Fruit fly (Drosophila melanogaster) whole organism, prepupa: Measurements from ENCODE around the gene Slob.

ENCODE experiments used
- CG10631 ChIP-seq: fragments of 200-800 bp; sonication (Bioruptor generic); optimal IDR thresholded peaks from 2 replicates; lab custom pipeline; 2016; ENCODE audit warnings: missing biosample characterization, missing genetic modification characterization
- CG10669 ChIP-seq: fragments of 200-800 bp; sonication (Bioruptor generic); optimal IDR thresholded peaks from 3 replicates; lab custom pipeline; 2018; ENCODE audit warnings: missing biosample characterization, mild to moderate bottlenecking, missing genetic modification characterization, moderate library complexity
- CG11294 ChIP-seq: fragments of 200-800 bp; sonication (Bioruptor generic); IDR thresholded peaks from 2 replicates; pipeline ENCODE4 v1.3.6; 2022; ENCODE audit warnings: missing biosample characterization, missing genetic modification characterization
- CG11762 ChIP-seq: fragments of 200-800 bp; sonication (Bioruptor generic); optimal IDR thresholded peaks from 3 replicates; lab custom pipeline; 2016; ENCODE audit warnings: missing biosample characterization, missing genetic modification characterization; ENCODE audit not compliant: insufficient read depth
- CG11902 ChIP-seq: fragments of 200-800 bp; sonication (Bioruptor generic); optimal IDR thresholded peaks from 3 replicates; lab custom pipeline; 2016; ENCODE audit warnings: missing biosample characterization, missing genetic modification characterization
- CG15336 ChIP-seq: fragments of 200-800 bp; sonication (Bioruptor generic); IDR thresholded peaks from 2 replicates; pipeline ENCODE4 v1.3.6; 2022; ENCODE audit warnings: missing biosample characterization, missing genetic modification characterization
- CG1621 ChIP-seq: fragments of 200-800 bp; sonication (Bioruptor generic); optimal IDR thresholded peaks from 3 replicates; lab custom pipeline; 2018; ENCODE audit warnings: missing biosample characterization, mild to moderate bottlenecking, missing genetic modification characterization
- CG31627 ChIP-seq: fragments of 200-800 bp; sonication (Bioruptor generic); optimal IDR thresholded peaks from 3 replicates; lab custom pipeline; 2016; ENCODE audit warnings: missing biosample characterization, missing genetic modification characterization
- CG32006 ChIP-seq: fragments of 200-800 bp; sonication (Bioruptor generic); optimal IDR thresholded peaks from 3 replicates; lab custom pipeline; 2017; ENCODE audit warnings: missing biosample characterization, mild to moderate bottlenecking, missing genetic modification characterization
- CG34406 ChIP-seq: fragments of 200-800 bp; sonication (Bioruptor generic); optimal IDR thresholded peaks from 3 replicates; lab custom pipeline; 2016; ENCODE audit warnings: missing biosample characterization, missing genetic modification characterization
- CG3919 ChIP-seq: fragments of 200-800 bp; sonication (Bioruptor generic); optimal IDR thresholded peaks from 3 replicates; lab custom pipeline; 2016; ENCODE audit warnings: missing biosample characterization, missing genetic modification characterization
- CG6276 ChIP-seq: fragments of 200-800 bp; sonication (Bioruptor generic); optimal IDR thresholded peaks from 2 replicates; lab custom pipeline; 2017; ENCODE audit warnings: missing biosample characterization, mild to moderate bottlenecking, missing genetic modification characterization
- CG6808 ChIP-seq: fragments of 200-800 bp; sonication (Bioruptor generic); optimal IDR thresholded peaks from 3 replicates; lab custom pipeline; 2017; ENCODE audit warnings: missing biosample characterization, missing genetic modification characterization, mild to moderate bottlenecking, moderate library complexity, missing genetic modification reagents
- CG6854 ChIP-seq: fragments of 200-800 bp; sonication (Bioruptor generic); optimal IDR thresholded peaks from 2 replicates; lab custom pipeline; 2017; ENCODE audit warnings: missing biosample characterization, mild to moderate bottlenecking, missing genetic modification characterization
- CG7368 ChIP-seq: fragments of 200-800 bp; sonication (Bioruptor generic); optimal IDR thresholded peaks from 3 replicates; lab custom pipeline; 2016; ENCODE audit warnings: missing biosample characterization, missing genetic modification characterization
- CG8119 ChIP-seq: fragments of 200-800 bp; sonication (Bioruptor generic); IDR thresholded peaks from 3 replicates; pipeline ENCODE4 v1.3.6; 2022; ENCODE audit warnings: missing biosample characterization, missing genetic modification characterization
- CG8319 ChIP-seq: fragments of 200-800 bp; sonication (Bioruptor generic); optimal IDR thresholded peaks from 3 replicates; lab custom pipeline; 2016; ENCODE audit warnings: missing biosample characterization, missing genetic modification characterization
- CG8632 ChIP-seq: fragments of 200-800 bp; sonication (Bioruptor generic); optimal IDR thresholded peaks from 3 replicates; lab custom pipeline; 2016; ENCODE audit warnings: missing biosample characterization, missing genetic modification characterization
- Eip75B ChIP-seq: fragments of 200-800 bp; sonication (Bioruptor generic); optimal IDR thresholded peaks from 3 replicates; lab custom pipeline; 2016; ENCODE audit warnings: missing biosample characterization, missing genetic modification characterization
- Eip78C ChIP-seq: fragments of 200-800 bp; sonication (Bioruptor generic); peaks from one replicate; lab custom pipeline; 2016; ENCODE audit warnings: missing biosample characterization, missing genetic modification characterization
- Eip93F ChIP-seq: fragments of 200-800 bp; sonication (Bioruptor generic); optimal IDR thresholded peaks from 2 replicates; lab custom pipeline; 2016; ENCODE audit warnings: missing biosample characterization, mild to moderate bottlenecking, missing genetic modification characterization
- Ets21C ChIP-seq: fragments of 200-800 bp; sonication (Bioruptor generic); optimal IDR thresholded peaks from 3 replicates; lab custom pipeline; 2016; ENCODE audit warnings: missing biosample characterization, missing genetic modification characterization
- Gug ChIP-seq: fragments of 200-800 bp; sonication (Bioruptor generic); IDR thresholded peaks from 2 replicates; pipeline ENCODE4 v1.3.6; 2022; ENCODE audit warnings: missing biosample characterization, missing genetic modification characterization
- Hr38 ChIP-seq: sonication (Bioruptor generic); optimal IDR thresholded peaks from 2 replicates; lab custom pipeline; 2016; ENCODE audit warnings: missing biosample characterization, missing genetic modification characterization
- Hr39 ChIP-seq: fragments of 200-800 bp; sonication (Bioruptor generic); optimal IDR thresholded peaks from 2 replicates; lab custom pipeline; 2016; ENCODE audit warnings: missing biosample characterization, missing genetic modification characterization
- Hr4 ChIP-seq: fragments of 200-800 bp; sonication (Bioruptor generic); optimal IDR thresholded peaks from 3 replicates; lab custom pipeline; 2016; ENCODE audit warnings: missing biosample characterization, missing genetic modification characterization
- Lpt ChIP-seq: fragments of 200-800 bp; sonication (Bioruptor generic); optimal IDR thresholded peaks from 3 replicates; lab custom pipeline; 2016; ENCODE audit warnings: missing biosample characterization, missing genetic modification characterization
- Met ChIP-seq: fragments of 200-800 bp; sonication (Bioruptor generic); optimal IDR thresholded peaks from 3 replicates; lab custom pipeline; 2016; ENCODE audit warnings: missing biosample characterization, missing genetic modification characterization
- OdsH ChIP-seq: fragments of 200-800 bp; sonication (Bioruptor generic); optimal IDR thresholded peaks from 3 replicates; lab custom pipeline; 2016; ENCODE audit warnings: missing biosample characterization, missing genetic modification characterization
- Smox ChIP-seq: fragments of 200-800 bp; sonication (Bioruptor generic); optimal IDR thresholded peaks from 3 replicates; lab custom pipeline; 2016; ENCODE audit warnings: missing biosample characterization, missing genetic modification characterization
- Sox102F ChIP-seq: fragments of 200-800 bp; sonication (Bioruptor generic); optimal IDR thresholded peaks from 2 replicates; lab custom pipeline; 2016; ENCODE audit warnings: missing biosample characterization, mild to moderate bottlenecking, missing genetic modification characterization
- Sox14 ChIP-seq: fragments of 200-800 bp; sonication (Bioruptor generic); optimal IDR thresholded peaks from 3 replicates; lab custom pipeline; 2016; ENCODE audit warnings: missing biosample characterization, missing genetic modification characterization
- Sox15 ChIP-seq: fragments of 200-800 bp; sonication (Bioruptor generic); optimal IDR thresholded peaks from 3 replicates; lab custom pipeline; 2016; ENCODE audit warnings: missing biosample characterization, missing genetic modification characterization
- achi ChIP-seq: fragments of 200-800 bp; sonication (Bioruptor generic); optimal IDR thresholded peaks from 3 replicates; lab custom pipeline; 2016; ENCODE audit warnings: missing biosample characterization, missing genetic modification characterization
- acj6 ChIP-seq: fragments of 200-800 bp; sonication (Bioruptor generic); optimal IDR thresholded peaks from 3 replicates; lab custom pipeline; 2016; ENCODE audit warnings: missing biosample characterization, missing genetic modification characterization
- cyc ChIP-seq: fragments of 200-800 bp; sonication (Bioruptor generic); optimal IDR thresholded peaks from 3 replicates; lab custom pipeline; 2016; ENCODE audit warnings: missing biosample characterization, missing genetic modification characterization
- dac ChIP-seq: fragments of 200-800 bp; sonication (Bioruptor generic); optimal IDR thresholded peaks from 2 replicates; lab custom pipeline; 2017; ENCODE audit warnings: missing biosample characterization, mild to moderate bottlenecking, missing genetic modification characterization
- dsx ChIP-seq: fragments of 200-800 bp; optimal IDR thresholded peaks from 3 replicates; lab custom pipeline; 2019; ENCODE audit warnings: missing biosample characterization, mild to moderate bottlenecking, missing genetic modification characterization, moderate library complexity; ENCODE audit not compliant: poor library complexity, severe bottlenecking
- eg ChIP-seq: fragments of 200-800 bp; sonication (Bioruptor generic); IDR thresholded peaks from 3 replicates; pipeline ENCODE4 v1.3.6; 2022; ENCODE audit warnings: missing biosample characterization, missing genetic modification characterization
- esn ChIP-seq: fragments of 200-800 bp; sonication (Bioruptor generic); optimal IDR thresholded peaks from 2 replicates; lab custom pipeline; 2016; ENCODE audit warnings: missing biosample characterization, mild to moderate bottlenecking, missing genetic modification characterization, moderate library complexity
- fd59A ChIP-seq: fragments of 200-800 bp; sonication (Bioruptor generic); optimal IDR thresholded peaks from 2 replicates; lab custom pipeline; 2017; ENCODE audit warnings: missing biosample characterization, mild to moderate bottlenecking, missing genetic modification characterization, missing genetic modification reagents
- fd85E ChIP-seq: fragments of 200-800 bp; sonication (Bioruptor generic); optimal IDR thresholded peaks from 3 replicates; lab custom pipeline; 2016; ENCODE audit warnings: missing biosample characterization, missing genetic modification characterization
- fkh ChIP-seq: fragments of 200-800 bp; sonication (Bioruptor generic); optimal IDR thresholded peaks from 3 replicates; lab custom pipeline; 2017; ENCODE audit warnings: missing biosample characterization, mild to moderate bottlenecking, missing genetic modification characterization, moderate library complexity
- lz ChIP-seq: fragments of 200-800 bp; sonication (Bioruptor generic); optimal IDR thresholded peaks from 3 replicates; lab custom pipeline; 2016; ENCODE audit warnings: missing biosample characterization, missing genetic modification characterization
- net ChIP-seq: fragments of 200-800 bp; sonication (Bioruptor generic); optimal IDR thresholded peaks from 3 replicates; lab custom pipeline; 2016; ENCODE audit warnings: missing biosample characterization, missing genetic modification characterization
- pdm3 ChIP-seq: fragments of 200-800 bp; sonication (Bioruptor generic); optimal IDR thresholded peaks from 3 replicates; lab custom pipeline; 2016; ENCODE audit warnings: missing biosample characterization, missing genetic modification characterization
- salr ChIP-seq, 2 experiments: fragments of 200-800 bp; sonication (Bioruptor generic); optimal IDR thresholded peaks; 3 replicates each; lab custom pipeline; 2016 to 2018; ENCODE audit warnings: missing biosample characterization in 2 of 2, missing genetic modification characterization in 2 of 2, mild to moderate bottlenecking in 1 of 2
- spab ChIP-seq: fragments of 200-800 bp; sonication (Bioruptor generic); optimal IDR thresholded peaks from 2 replicates; lab custom pipeline; 2017; ENCODE audit warnings: missing biosample characterization, mild to moderate bottlenecking, missing genetic modification characterization, missing genetic modification reagents
- ss ChIP-seq, 2 experiments: fragments of 200-800 bp; sonication (Bioruptor generic); optimal IDR thresholded peaks; 2 replicates in 1 of 2; 3 replicates in 1 of 2; lab custom pipeline; 2017 to 2018; ENCODE audit warnings: mild to moderate bottlenecking in 2 of 2, missing biosample characterization in 2 of 2, missing genetic modification characterization in 2 of 2, moderate library complexity in 1 of 2
- svp ChIP-seq: fragments of 200-800 bp; sonication (Bioruptor generic); peaks from one replicate; lab custom pipeline; 2016; ENCODE audit warnings: missing biosample characterization, missing genetic modification characterization
- topi ChIP-seq: fragments of 200-800 bp; sonication (Bioruptor generic); optimal IDR thresholded peaks from 3 replicates; lab custom pipeline; 2016; ENCODE audit warnings: missing biosample characterization, missing genetic modification characterization
- vri ChIP-seq: fragments of 200-800 bp; sonication (Bioruptor generic); optimal IDR thresholded peaks from 3 replicates; lab custom pipeline; 2016; ENCODE audit warnings: missing biosample characterization, mild to moderate bottlenecking, missing genetic modification characterization

Slob gene

DNA sequence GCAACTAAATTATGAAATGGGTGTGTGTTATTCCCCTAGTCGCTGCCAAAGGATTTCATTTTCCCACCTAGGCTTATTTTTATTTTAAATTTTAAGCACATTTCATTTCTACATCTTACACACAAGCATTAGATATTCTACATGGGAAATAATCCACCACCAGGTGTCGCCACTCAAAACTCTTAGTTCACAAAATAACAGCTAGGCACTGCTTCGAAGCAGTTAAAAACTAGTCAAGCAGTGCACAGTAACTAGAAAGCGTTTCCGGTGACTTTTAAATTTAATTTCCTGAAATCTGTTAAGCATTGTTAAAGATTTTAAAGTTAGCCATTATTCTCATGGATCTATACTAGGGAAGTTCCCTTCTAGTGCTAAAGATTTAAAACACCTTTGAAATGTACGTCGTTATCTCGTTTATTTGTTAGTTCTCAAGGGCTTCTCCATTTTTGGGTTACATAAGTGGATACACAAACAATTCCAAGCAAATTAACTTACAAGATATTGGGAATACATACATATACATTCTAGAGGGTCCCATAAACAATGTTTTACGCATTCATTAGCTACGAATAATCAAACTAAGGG lies 33.2 kb downstream of the Slob start:
- TF ChIP-seq esn (GFP tag; lab: Kevin White, UChicago), result no peak
- TF ChIP-seq CG1621 (tag; lab: Kevin White, UChicago), result no peak
- no peak for TF ChIP-seq CG11902 (GFP tag; lab: Kevin White, UChicago)
- TF ChIP-seq topi, result no peak
- no peak for TF ChIP-seq acj6 (GFP tag; lab: Kevin White, UChicago)
- no peak for TF ChIP-seq CG32006
- no peak for TF ChIP-seq CG34406 (GFP tag; lab: Kevin White, UChicago)
- TF ChIP-seq CG3919 (GFP tag; lab: Kevin White, UChicago), result no peak
- TF ChIP-seq CG7368 (GFP tag; lab: Kevin White, UChicago), result no peak
- TF ChIP-seq CG10631 (GFP tag; lab: Kevin White, UChicago), result peak; percentile 24
- no peak for TF ChIP-seq CG8319 (GFP tag; lab: Kevin White, UChicago)
- TF ChIP-seq CG6808, result no peak
- peak; percentile 53 for TF ChIP-seq Hr39
- TF ChIP-seq eg (GFP tag; lab: Robert Waterston, UW), result peak; percentile 65; the same call in 2 of the 3 replicates
- no peak for TF ChIP-seq svp (GFP tag; lab: Kevin White, UChicago)
- TF ChIP-seq cyc (GFP tag; lab: Kevin White, UChicago), result peak; percentile 8
- TF ChIP-seq spab (GFP tag; lab: Kevin White, UChicago), result no peak
- no peak for TF ChIP-seq Smox (GFP tag; lab: Kevin White, UChicago)
- TF ChIP-seq achi (GFP tag; lab: Kevin White, UChicago), result peak; percentile 40
- TF ChIP-seq pdm3 (GFP tag; lab: Kevin White, UChicago), result peak; percentile 71
- TF ChIP-seq fd59A, result no peak
- peak; percentile 73 for TF ChIP-seq OdsH
- peak; percentile 40 for TF ChIP-seq Hr4 (GFP tag; lab: Kevin White, UChicago)
- no peak for TF ChIP-seq CG6276 (GFP tag; lab: Kevin White, UChicago)
- no peak for TF ChIP-seq Hr38 (GFP tag; lab: Kevin White, UChicago)
- TF ChIP-seq Lpt (GFP tag; lab: Kevin White, UChicago), result no peak
- TF ChIP-seq CG15336, result no peak
- TF ChIP-seq salr (GFP tag; optimal IDR thresholded peaks at IDR 0.05; lab: Kevin White, UChicago), result peak in 1 of 2 experiments; percentile 33
- TF ChIP-seq CG6854, result no peak
- no peak for TF ChIP-seq Sox14 (GFP tag; lab: Kevin White, UChicago)
- no peak for TF ChIP-seq Ets21C (GFP tag; lab: Kevin White, UChicago)
- peak; percentile 11 for TF ChIP-seq Sox15
- TF ChIP-seq lz, result peak; percentile 28
- TF ChIP-seq fkh (GFP tag; lab: Kevin White, UChicago), result no peak
- peak; percentile 37 for TF ChIP-seq CG31627 (GFP tag; lab: Kevin White, UChicago)
- TF ChIP-seq CG8119, result no peak
- no peak for TF ChIP-seq CG8632
- TF ChIP-seq Gug (GFP tag; lab: Robert Waterston, UW), result no peak; the same call in 1 of the 2 replicates
- no peak for TF ChIP-seq dsx
- TF ChIP-seq CG10669 (GFP tag; lab: Kevin White, UChicago), result no peak
- no peak for TF ChIP-seq dac (GFP tag; lab: Kevin White, UChicago)
- TF ChIP-seq Sox102F (GFP tag; lab: Kevin White, UChicago), result no peak
- no peak for TF ChIP-seq net (GFP tag; lab: Kevin White, UChicago)
- no peak for TF ChIP-seq CG11294 (GFP tag; lab: Robert Waterston, UW)
- TF ChIP-seq vri (GFP tag; lab: Kevin White, UChicago), result no peak
- no peak for TF ChIP-seq ss (GFP tag; optimal IDR thresholded peaks at IDR 0.05; lab: Kevin White, UChicago)
- TF ChIP-seq Eip93F (GFP tag; lab: Kevin White, UChicago), result no peak
- TF ChIP-seq fd85E (GFP tag; lab: Kevin White, UChicago), result no peak
- TF ChIP-seq Met, result peak; percentile 29
- no peak for TF ChIP-seq CG11762 (GFP tag; lab: Kevin White, UChicago)
- TF ChIP-seq Eip78C (GFP tag; lab: Kevin White, UChicago), result no peak
- peak; percentile 53 for TF ChIP-seq Eip75B (GFP tag; lab: Kevin White, UChicago)
